Fruit fly (Drosophila melanogaster): Measurements from ENCODE around the gene CG42759.

Gene CG42759

DNA sequence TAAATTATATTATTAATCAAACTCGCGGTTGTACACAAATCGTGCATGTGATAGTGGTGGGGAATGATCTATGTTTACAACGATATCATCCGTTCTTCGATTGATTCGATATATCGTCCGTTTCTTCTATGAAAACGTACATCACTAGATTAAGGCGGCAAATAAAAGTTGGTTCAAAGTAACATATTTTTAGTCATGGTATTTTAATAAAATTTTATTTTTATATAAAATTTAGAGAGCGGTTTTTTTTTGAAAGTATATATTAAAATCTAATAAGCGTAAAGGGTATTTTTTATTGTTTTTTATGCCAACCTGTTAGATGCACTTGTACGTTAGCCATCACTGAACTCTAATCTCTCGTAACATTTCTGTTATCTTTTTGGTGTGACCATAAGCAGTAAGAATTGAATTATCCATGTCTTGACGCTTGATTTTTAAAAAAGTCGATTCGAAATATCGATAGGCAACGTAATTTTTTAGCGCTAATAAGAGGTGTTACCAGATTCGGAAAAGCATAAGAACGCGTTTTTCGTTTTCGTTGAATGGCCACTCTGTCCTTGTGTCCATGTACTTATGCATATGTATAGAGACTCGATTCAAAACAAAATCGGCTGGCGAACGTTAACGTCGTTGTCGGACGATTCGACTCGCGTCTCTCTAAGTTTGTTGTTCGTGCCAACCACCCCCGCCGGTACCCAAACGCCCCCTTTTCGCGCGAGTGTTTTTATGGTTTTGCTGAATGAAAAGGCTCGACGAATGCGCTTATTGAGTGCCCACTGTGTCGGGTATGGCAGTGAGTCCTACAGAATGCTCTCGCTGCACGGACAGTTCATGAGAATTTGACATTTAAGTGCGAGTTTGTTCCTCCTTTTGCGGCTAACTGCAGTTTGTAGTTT, 1.5 kb downstream of the CG42759 start, which contains the start of the genes TAF1B and Invadolysin:
Gene TAF1B, minus strand, starts transcription at position 82 of the 896 bp plus-strand sequence.
Gene Invadolysin, plus strand, starts transcription at position 566 of the 896 bp plus-strand sequence.
- TF ChIP-seq gl (tag; optimal IDR thresholded peaks at IDR 0.05) (peak; percentile 27), CG13204 (GFP tag; optimal IDR thresholded peaks at IDR 0.05) (peak; percentile 23), CG34367 (tag; optimal IDR thresholded peaks at IDR 0.05) (no peak), CG10348 (GFP tag; IDR thresholded peaks at IDR 0.05) (no peak), CG15710 (tag; optimal IDR thresholded peaks at IDR 0.05) (peak; percentile 10), CG8301 (tag; optimal IDR thresholded peaks at IDR 0.05) (no peak), EcR (GFP tag; optimal IDR thresholded peaks at IDR 0.05) (peak; percentile 60), Ets98B (GFP tag; IDR thresholded peaks at IDR 0.05) (peak; percentile 62), CG14655 (GFP tag; optimal IDR thresholded peaks at IDR 0.05) (peak; percentile 9), CG9948 (tag; optimal IDR thresholded peaks at IDR 0.05) (no peak), CG32121 (GFP tag; IDR thresholded peaks at IDR 0.05) (no peak), D1 (tag; optimal IDR thresholded peaks at IDR 0.05) (no peak), CG12605 (GFP tag; IDR thresholded peaks at IDR 0.05) (peak; percentile 54; the same call in 1 of the 2 replicates), Snoo (tag; optimal IDR thresholded peaks at IDR 0.05) (no peak), fd96Ca (GFP tag; IDR thresholded peaks at IDR 0.05) (peak; percentile 38; the same call in 1 of the 3 replicates), CG8159 (tag; optimal IDR thresholded peaks at IDR 0.05) (peak; percentile 17), CG4496 (GFP tag; IDR thresholded peaks at IDR 0.05) (peak; percentile 10; the same call in 1 of the 3 replicates), Pif1A (GFP tag; optimal IDR thresholded peaks at IDR 0.05) (peak; percentile 8)

dm6 chr3R:10147176-10147575, 4.3 kb downstream of the CG42759 start:
- TF ChIP-seq Ets98B (GFP tag; IDR thresholded peaks at IDR 0.05) (no peak), CG8301 (tag; optimal IDR thresholded peaks at IDR 0.05) (no peak), CG8159 (tag; optimal IDR thresholded peaks at IDR 0.05) (no peak), Pif1B (GFP tag; optimal IDR thresholded peaks at IDR 0.05) (no peak), CG17806 (tag; optimal IDR thresholded peaks at IDR 0.05) (no peak), CG9948 (tag; optimal IDR thresholded peaks at IDR 0.05) (no peak), Pif1A (GFP tag; optimal IDR thresholded peaks at IDR 0.05) (no peak), CG4496 (GFP tag; IDR thresholded peaks at IDR 0.05) (no peak), fd96Ca (GFP tag; IDR thresholded peaks at IDR 0.05) (no peak), EcR (GFP tag; optimal IDR thresholded peaks at IDR 0.05) (no peak), CG14655 (GFP tag; optimal IDR thresholded peaks at IDR 0.05) (no peak), Snoo (tag; optimal IDR thresholded peaks at IDR 0.05) (no peak), gl (tag; optimal IDR thresholded peaks at IDR 0.05) (no peak)

dm6 chr3R:10148376-10148887, 5.6 kb downstream of the CG42759 start:
- no peak for TF ChIP-seq CG32121 (GFP tag; IDR thresholded peaks at IDR 0.05)
- no peak for TF ChIP-seq CG13204 (GFP tag; optimal IDR thresholded peaks at IDR 0.05)
- no peak for TF ChIP-seq CG12605 (GFP tag; IDR thresholded peaks at IDR 0.05)
- no peak for TF ChIP-seq D1 (tag; optimal IDR thresholded peaks at IDR 0.05)
- no peak for TF ChIP-seq CG17806 (tag; optimal IDR thresholded peaks at IDR 0.05)
- no peak for TF ChIP-seq rn (GFP tag; IDR thresholded peaks at IDR 0.05)

- no peak for TF ChIP-seq CG34367 (tag; optimal IDR thresholded peaks at IDR 0.05)
- no peak for TF ChIP-seq EcR (GFP tag; optimal IDR thresholded peaks at IDR 0.05)
- no peak for TF ChIP-seq CG8159 (tag; optimal IDR thresholded peaks at IDR 0.05)
- TF ChIP-seq CG13204 (GFP tag; optimal IDR thresholded peaks at IDR 0.05), result no peak
- TF ChIP-seq CG8301 (tag; optimal IDR thresholded peaks at IDR 0.05), result no peak
- TF ChIP-seq CG4496 (GFP tag; IDR thresholded peaks at IDR 0.05), result no peak
- TF ChIP-seq Ets98B (GFP tag; IDR thresholded peaks at IDR 0.05), result no peak
Observed at dm6 chr3R:10149667-10150398, 7.0 kb downstream of the CG42759 start.

DNA sequence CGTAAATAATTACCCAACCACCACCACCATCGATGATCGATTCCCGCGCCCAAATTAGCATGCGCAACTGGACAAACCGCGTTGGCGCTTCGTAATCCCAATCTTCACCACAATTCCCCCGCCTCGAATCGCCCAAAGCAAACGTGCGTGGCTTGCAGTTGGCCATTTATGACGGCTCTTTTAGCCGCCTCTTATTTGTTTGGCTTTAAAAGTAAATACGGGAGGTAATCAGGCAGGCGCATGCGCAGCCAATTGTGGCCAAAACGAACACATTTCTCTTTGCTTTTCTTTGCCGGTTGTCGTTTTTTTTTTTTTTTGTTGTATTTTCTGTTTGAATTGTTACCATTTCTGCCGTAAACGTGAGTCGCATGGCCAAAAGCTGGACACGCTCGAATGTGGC, 7.7 kb downstream of the CG42759 start:
- TF ChIP-seq Pif1B (GFP tag; optimal IDR thresholded peaks at IDR 0.05) (no peak), Snoo (tag; optimal IDR thresholded peaks at IDR 0.05) (no peak), CG8159 (tag; optimal IDR thresholded peaks at IDR 0.05) (no peak), CG8301 (tag; optimal IDR thresholded peaks at IDR 0.05) (no peak), rn (GFP tag; IDR thresholded peaks at IDR 0.05) (no peak), CG9948 (tag; optimal IDR thresholded peaks at IDR 0.05) (no peak)

DNA sequence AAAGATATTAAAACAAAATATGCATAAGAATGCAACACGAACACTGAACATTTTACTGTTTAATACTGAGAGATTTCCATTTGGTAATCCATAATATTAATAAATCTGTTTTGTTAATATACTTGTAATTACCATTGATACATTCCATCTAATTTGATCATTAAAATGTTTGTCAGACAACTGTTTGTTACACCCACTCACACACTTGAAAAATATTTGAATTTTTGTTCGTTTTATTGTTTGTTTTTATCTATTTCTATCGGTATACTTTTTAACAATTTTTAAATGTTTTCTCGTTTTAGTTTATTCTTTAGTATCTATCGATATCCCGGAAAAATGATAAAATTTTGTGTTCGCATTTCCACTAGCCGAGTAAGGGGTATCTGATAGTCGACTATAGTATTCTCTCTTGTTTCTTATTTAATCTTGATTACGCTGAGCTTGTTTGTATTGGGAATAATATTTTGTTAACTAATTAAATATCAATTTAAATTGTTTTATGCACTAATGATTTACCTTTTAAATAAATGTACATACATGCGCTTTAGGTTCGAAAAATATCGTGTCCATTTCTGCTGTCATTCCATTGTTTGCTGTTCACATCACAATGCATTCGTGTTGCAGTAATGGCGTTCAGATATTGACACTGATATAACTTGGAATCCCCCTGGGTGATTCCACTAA, 9.1 kb downstream of the CG42759 start, which contains the start of gene CG34303:
Gene CG34303, minus strand, starts transcription at position 51 of the 684 bp plus-strand sequence.
- TF ChIP-seq CG17806 (tag; optimal IDR thresholded peaks at IDR 0.05), result no peak
- no peak for TF ChIP-seq CG9948 (tag; optimal IDR thresholded peaks at IDR 0.05)
- TF ChIP-seq Ets98B (GFP tag; IDR thresholded peaks at IDR 0.05), result no peak
- TF ChIP-seq EcR (GFP tag; optimal IDR thresholded peaks at IDR 0.05), result no peak
- TF ChIP-seq fd96Ca (GFP tag; IDR thresholded peaks at IDR 0.05), result no peak
- no peak for TF ChIP-seq CG15710 (tag; optimal IDR thresholded peaks at IDR 0.05)
- TF ChIP-seq D1 (tag; optimal IDR thresholded peaks at IDR 0.05), result no peak
- no peak for TF ChIP-seq CG32121 (GFP tag; IDR thresholded peaks at IDR 0.05)
- TF ChIP-seq CG8159 (tag; optimal IDR thresholded peaks at IDR 0.05), result no peak
- no peak for TF ChIP-seq gl (tag; optimal IDR thresholded peaks at IDR 0.05)
- TF ChIP-seq CG14655 (GFP tag; optimal IDR thresholded peaks at IDR 0.05), result no peak
- TF ChIP-seq CG10348 (GFP tag; IDR thresholded peaks at IDR 0.05), result no peak
- TF ChIP-seq CG13204 (GFP tag; optimal IDR thresholded peaks at IDR 0.05), result no peak
- TF ChIP-seq rn (GFP tag; IDR thresholded peaks at IDR 0.05), result no peak
- no peak for TF ChIP-seq CG34367 (tag; optimal IDR thresholded peaks at IDR 0.05)
- TF ChIP-seq Pif1A (GFP tag; optimal IDR thresholded peaks at IDR 0.05), result no peak
- TF ChIP-seq Snoo (tag; optimal IDR thresholded peaks at IDR 0.05), result no peak
- TF ChIP-seq CG12605 (GFP tag; IDR thresholded peaks at IDR 0.05), result no peak
